Worm (Caenorhabditis elegans) whole organism, late embryonic: ENCODE measurements around the gene F54H5.3.
"Not testable (repeated sequence)": the region's sequence is repeated elsewhere in the genome, so short reads cannot be mapped to it uniquely, and the experiment has no call there.

Experiments
- ahr-1 ChIP-seq: sonication (generic microtip); optimal IDR thresholded peaks from 2 replicates; lab custom pipeline; 2016; ENCODE audit warnings: missing genetic modification characterization, missing compliant biosample characterization
- ceh-2 ChIP-seq: sonication (generic microtip); optimal IDR thresholded peaks from 2 replicates; lab custom pipeline; 2016; ENCODE audit warnings: missing genotype, missing genetic modification characterization, missing compliant biosample characterization
- dve-1 ChIP-seq: sonication (generic microtip); optimal IDR thresholded peaks from 2 replicates; lab custom pipeline; 2017; ENCODE audit warnings: antibody characterized with exemption, mild to moderate bottlenecking, missing genetic modification characterization, missing compliant biosample characterization
- fkh-10 ChIP-seq: fragments of 150-350 bp; optimal IDR thresholded peaks from 2 replicates; lab custom pipeline; 2014; ENCODE audit warnings: missing biosample characterization, missing genetic modification reagents, missing genetic modification characterization
- nfya-1 ChIP-seq: sonication (generic microtip); optimal IDR thresholded peaks from 2 replicates; lab custom pipeline; 2017; ENCODE audit warnings: missing genetic modification characterization, mild to moderate bottlenecking, missing compliant biosample characterization, antibody characterized with exemption, moderate library complexity
- pag-3 ChIP-seq: sonication (generic microtip); optimal IDR thresholded peaks from 2 replicates; lab custom pipeline; 2016; ENCODE audit warnings: missing compliant biosample characterization, missing genetic modification characterization, borderline replicate concordance
- pha-2 ChIP-seq: sonication (generic microtip); optimal IDR thresholded peaks from 2 replicates; lab custom pipeline; 2017; ENCODE audit warnings: mild to moderate bottlenecking, missing genetic modification characterization, missing compliant biosample characterization
- tbx-2 ChIP-seq: sonication (generic microtip); optimal IDR thresholded peaks from 2 replicates; lab custom pipeline; 2016; ENCODE audit warnings: missing genetic modification characterization, missing compliant biosample characterization

DNA sequence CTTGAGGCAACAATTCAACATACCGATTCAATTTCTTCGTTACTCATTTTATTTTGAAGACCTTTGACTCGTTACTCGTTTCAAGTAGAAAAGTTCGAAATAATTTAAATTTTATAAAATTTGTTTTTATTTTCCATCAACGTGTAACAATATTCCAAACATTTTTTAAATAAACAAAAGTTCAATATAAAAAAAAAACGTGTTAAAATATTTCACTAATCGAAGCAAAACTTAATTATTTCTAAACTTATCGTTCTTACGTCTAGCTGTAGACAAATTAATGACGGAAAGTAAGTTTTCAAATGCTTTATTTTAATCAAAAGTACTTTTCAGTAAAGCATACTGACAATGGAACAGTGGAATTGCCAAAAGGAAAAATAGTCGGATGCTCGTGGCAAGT, 5.2 kb downstream of the F54H5.3 start, which contains the start of the genes F54H5.5 and F54H5.2:
- TF ChIP-seq nfya-1 (tag; lab: Kevin White, UChicago); ceh-2 (tag; lab: Kevin White, UChicago); pha-2 (tag; lab: Kevin White, UChicago); tbx-2 (tag; lab: Kevin White, UChicago); fkh-10 (GFP tag; lab: Kevin White, UChicago); ahr-1 (tag; lab: Kevin White, UChicago); dve-1 (tag; lab: Kevin White, UChicago); pag-3 (tag; lab: Kevin White, UChicago): not testable (repeated sequence)
